Worm (Caenorhabditis elegans) whole organism, L3 larva: Measurements from ENCODE around the gene eif-2Balpha.

Source experiments
- R02D3.7 ChIP-seq: fragments of 150-350 bp; optimal IDR thresholded peaks from 2 replicates; lab custom pipeline; 2014; ENCODE audit warnings: missing biosample characterization, missing genetic modification characterization
- ZK546.5 ChIP-seq: sonication (generic microtip); optimal IDR thresholded peaks from 2 replicates; lab custom pipeline; 2017; ENCODE audit warnings: missing biosample characterization, missing genetic modification characterization
- aly-2 ChIP-seq: fragments of 150-350 bp; optimal IDR thresholded peaks from 2 replicates; lab custom pipeline; 2014; ENCODE audit warnings: missing biosample characterization, missing genetic modification characterization
- ama-1 ChIP-seq: fragments of 150-350 bp; optimal IDR thresholded peaks from 2 replicates; lab custom pipeline; 2018
- ceh-28 ChIP-seq: fragments of 150-350 bp; optimal IDR thresholded peaks from 2 replicates; lab custom pipeline; 2014; ENCODE audit warnings: missing biosample characterization, missing genetic modification reagents, missing genetic modification characterization
- ceh-9 ChIP-seq: sonication (generic microtip); optimal IDR thresholded peaks from 2 replicates; lab custom pipeline; 2018; ENCODE audit warnings: missing biosample characterization, missing genetic modification characterization
- daf-12 ChIP-seq: fragments of 150-350 bp; optimal IDR thresholded peaks from 2 replicates; lab custom pipeline; 2014; ENCODE audit warnings: missing biosample characterization, missing genetic modification reagents, missing genetic modification characterization
- elt-1 ChIP-seq: fragments of 150-350 bp; optimal IDR thresholded peaks from 2 replicates; lab custom pipeline; 2014; ENCODE audit warnings: missing biosample characterization, missing genetic modification characterization
- elt-2 ChIP-seq: sonication (generic microtip); optimal IDR thresholded peaks from 2 replicates; lab custom pipeline; 2016; ENCODE audit warnings: missing genetic modification reagents, mild to moderate bottlenecking, missing genetic modification characterization, missing compliant biosample characterization
- elt-3 ChIP-seq, 3 experiments: fragments of 150-350 bp in 1 of 3; sonication (generic microtip) in 2 of 3; optimal IDR thresholded peaks; 2 replicates in 2 of 3; 4 replicates in 1 of 3; lab custom pipeline; 2014 to 2017; ENCODE audit warnings: missing biosample characterization in 3 of 3, missing genetic modification characterization in 3 of 3
- eor-1 ChIP-seq, 2 experiments: fragments of 150-350 bp; optimal IDR thresholded peaks; 2 replicates each; lab custom pipeline; 2014 to 2018; ENCODE audit warnings: missing biosample characterization in 2 of 2, missing genetic modification characterization in 2 of 2
- fos-1 ChIP-seq: fragments of 150-350 bp; optimal IDR thresholded peaks from 2 replicates; lab custom pipeline; 2014; ENCODE audit warnings: missing biosample characterization, missing genetic modification characterization
- hmg-11 ChIP-seq: sonication (generic microtip); optimal IDR thresholded peaks from 2 replicates; lab custom pipeline; 2016; ENCODE audit warnings: missing genetic modification characterization, missing compliant biosample characterization
- jun-1 ChIP-seq: fragments of 150-350 bp; optimal IDR thresholded peaks from 2 replicates; lab custom pipeline; 2014; ENCODE audit warnings: missing biosample characterization, missing genetic modification reagents, missing genetic modification characterization
- lin-39 ChIP-seq: fragments of 150-350 bp; optimal IDR thresholded peaks from 2 replicates; lab custom pipeline; 2018; ENCODE audit warnings: missing biosample characterization, missing genetic modification reagents, missing genetic modification characterization
- lsy-12 ChIP-seq: sonication (generic microtip); optimal IDR thresholded peaks from 2 replicates; lab custom pipeline; 2016; ENCODE audit warnings: mild to moderate bottlenecking, missing genetic modification characterization, missing compliant biosample characterization
- mdl-1 ChIP-seq: fragments of 150-350 bp; optimal IDR thresholded peaks from 2 replicates; lab custom pipeline; 2014; ENCODE audit warnings: missing biosample characterization, missing genetic modification characterization
- nfya-1 ChIP-seq: sonication (generic microtip); optimal IDR thresholded peaks from 2 replicates; lab custom pipeline; 2017; ENCODE audit warnings: missing genetic modification characterization, mild to moderate bottlenecking, missing compliant biosample characterization, antibody characterized with exemption, moderate library complexity; ENCODE audit not compliant: insufficient read depth
- nhr-11 ChIP-seq: fragments of 150-350 bp; optimal IDR thresholded peaks from 2 replicates; lab custom pipeline; 2014; ENCODE audit warnings: missing biosample characterization, missing genetic modification characterization
- nhr-12 ChIP-seq: fragments of 150-350 bp; optimal IDR thresholded peaks from 2 replicates; lab custom pipeline; 2014; ENCODE audit warnings: missing biosample characterization, missing genetic modification characterization
- nhr-23 ChIP-seq: fragments of 150-350 bp; optimal IDR thresholded peaks from 2 replicates; lab custom pipeline; 2014; ENCODE audit warnings: missing biosample characterization, missing genetic modification reagents, missing genetic modification characterization
- nhr-237 ChIP-seq: fragments of 150-350 bp; optimal IDR thresholded peaks from 2 replicates; lab custom pipeline; 2014; ENCODE audit warnings: missing biosample characterization, missing genetic modification characterization
- nhr-25 ChIP-seq: sonication (generic microtip); optimal IDR thresholded peaks from 2 replicates; lab custom pipeline; 2017; ENCODE audit warnings: missing biosample characterization, missing genetic modification characterization
- nhr-43 ChIP-seq: sonication (generic microtip); optimal IDR thresholded peaks from 2 replicates; lab custom pipeline; 2016; ENCODE audit warnings: mild to moderate bottlenecking, missing genetic modification characterization, missing compliant biosample characterization; ENCODE audit not compliant: poor library complexity, severe bottlenecking
- nhr-67 ChIP-seq: fragments of 150-350 bp; optimal IDR thresholded peaks from 2 replicates; lab custom pipeline; 2014; ENCODE audit warnings: missing biosample characterization, missing genetic modification characterization
- nhr-76 ChIP-seq: fragments of 150-350 bp; sonication (generic microtip); optimal IDR thresholded peaks from 5 replicates; lab custom pipeline; 2014; ENCODE audit warnings: missing biosample characterization, missing genetic modification characterization
- pha-4 ChIP-seq: fragments of 150-350 bp; optimal IDR thresholded peaks from 2 replicates; lab custom pipeline; 2014; ENCODE audit warnings: missing biosample characterization, missing genetic modification reagents, missing genetic modification characterization
- pqm-1 ChIP-seq: fragments of 150-350 bp; optimal IDR thresholded peaks from 2 replicates; lab custom pipeline; 2017; ENCODE audit warnings: missing biosample characterization, missing genetic modification characterization, inconsistent platforms
- sea-2 ChIP-seq: fragments of 150-350 bp; sonication (generic microtip); optimal IDR thresholded peaks from 4 replicates; lab custom pipeline; 2014; ENCODE audit warnings: missing biosample characterization, missing genetic modification reagents, missing genetic modification characterization
- skn-1 ChIP-seq: fragments of 150-350 bp; optimal IDR thresholded peaks from 2 replicates; lab custom pipeline; 2014; ENCODE audit warnings: missing biosample characterization, missing genetic modification characterization
- tbx-2 ChIP-seq: sonication (generic microtip); optimal IDR thresholded peaks from 2 replicates; lab custom pipeline; 2016; ENCODE audit warnings: mild to moderate bottlenecking, missing genetic modification characterization, missing compliant biosample characterization
- zag-1 ChIP-seq: fragments of 150-350 bp; optimal IDR thresholded peaks from 2 replicates; lab custom pipeline; 2014; ENCODE audit warnings: missing biosample characterization, missing genetic modification characterization

The eif-2Balpha gene

DNA sequence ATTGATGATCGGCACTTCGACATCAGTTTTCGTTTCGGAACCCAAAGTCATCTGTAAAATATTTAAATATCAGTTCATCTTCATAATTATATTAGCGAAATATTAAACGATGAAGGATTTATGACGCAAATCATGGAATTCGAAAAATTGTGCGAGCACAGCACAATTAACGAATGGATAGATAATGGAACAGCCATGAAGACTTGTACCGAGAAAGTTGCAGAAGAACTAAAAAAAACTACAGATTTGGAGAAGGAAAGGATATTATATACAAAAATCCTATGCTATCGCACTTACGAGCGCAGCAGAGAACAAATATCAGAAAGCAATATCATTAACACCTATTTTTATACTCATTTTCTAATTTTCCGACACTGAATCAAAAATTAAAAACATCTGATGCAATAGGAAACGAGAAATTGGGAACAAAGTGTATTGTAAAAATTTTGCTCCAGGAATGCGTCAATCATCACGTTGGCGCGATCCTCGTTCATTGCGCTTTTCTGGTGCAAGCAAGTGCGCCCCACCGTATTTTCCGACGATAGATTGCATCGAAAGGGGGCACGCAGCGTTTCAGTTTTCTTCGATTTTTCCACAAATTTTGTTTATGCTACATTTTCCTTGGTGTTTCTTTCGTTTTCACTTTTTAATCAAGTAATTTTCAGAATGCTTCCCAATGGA, 21.4 kb upstream of the eif-2Balpha start, which contains the start of the genes clu-1 and prp-40 (continued):
- peak; percentile 56 for TF ChIP-seq skn-1 (tag; lab: Kevin White, UChicago)
- no peak for TF ChIP-seq aly-2 (tag; lab: Kevin White, UChicago)
- TF ChIP-seq R02D3.7 (tag; lab: Kevin White, UChicago) = peak; percentile 77
- peak; percentile 92 for TF ChIP-seq nhr-25 (tag; lab: Kevin White, UChicago)
- TF ChIP-seq ZK546.5 (tag; lab: Kevin White, UChicago) = no peak
- TF ChIP-seq elt-1 (tag; lab: Kevin White, UChicago) = peak; percentile 36
- no peak for TF ChIP-seq sea-2
- no peak for TF ChIP-seq nhr-67 (tag; lab: Kevin White, UChicago)
- no peak for TF ChIP-seq ama-1 (lab: Kevin White, UChicago)
- peak; percentile 75 for TF ChIP-seq nhr-43 (tag; lab: Kevin White, UChicago)
- TF ChIP-seq nhr-12 (tag; lab: Kevin White, UChicago) = no peak
- TF ChIP-seq mdl-1 (tag; lab: Kevin White, UChicago) = no peak
- peak; percentile 93 for TF ChIP-seq nhr-23
- peak; percentile 91 for TF ChIP-seq nfya-1 (tag; lab: Kevin White, UChicago)
- TF ChIP-seq nhr-237 (tag; lab: Kevin White, UChicago) = no peak
- peak; percentile 63 for TF ChIP-seq nhr-11 (tag; lab: Kevin White, UChicago)
- peak; percentile 35 for TF ChIP-seq zag-1 (tag; lab: Kevin White, UChicago)
- TF ChIP-seq tbx-2 (tag; lab: Kevin White, UChicago) = peak; percentile 62
- no peak for TF ChIP-seq daf-12
- TF ChIP-seq hmg-11 (tag; lab: Kevin White, UChicago) = peak; percentile 83
- TF ChIP-seq elt-2 (tag; lab: Kevin White, UChicago) = peak; percentile 69
- TF ChIP-seq, all 47 proteins: peak for 25

DNA sequence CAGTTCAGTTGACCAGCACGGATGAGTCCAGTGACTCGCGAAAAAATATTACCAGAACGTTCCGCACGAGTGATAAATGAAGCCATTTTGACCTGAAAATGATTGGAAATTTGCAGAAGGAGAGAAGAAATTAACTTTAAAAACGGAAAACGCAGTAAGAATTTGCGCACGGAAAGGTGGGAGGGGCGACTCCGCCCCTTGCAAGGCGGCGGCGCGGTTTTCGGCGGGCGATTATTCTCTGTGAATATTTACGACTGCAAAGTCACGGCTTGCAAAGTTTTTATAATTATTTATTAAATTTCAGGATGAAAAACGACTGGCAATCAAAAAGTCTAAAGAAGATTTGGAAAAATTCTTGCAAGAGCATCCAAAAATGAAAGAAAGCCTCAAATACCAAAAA, 19.3 kb upstream of the eif-2Balpha start, which contains the start of gene mrps-23:
mrps-23 (minus strand) TSS at position 92 of the 400 bp plus-strand sequence.
- TF ChIP-seq nfya-1 (tag; lab: Kevin White, UChicago) = peak; percentile 48
- peak; percentile 3 for TF ChIP-seq pha-4 (tag; lab: Kevin White, UChicago)
- peak; percentile 22 for TF ChIP-seq hmg-11 (tag; lab: Kevin White, UChicago)
- TF ChIP-seq tbx-2 (tag; lab: Kevin White, UChicago) = no peak

DNA sequence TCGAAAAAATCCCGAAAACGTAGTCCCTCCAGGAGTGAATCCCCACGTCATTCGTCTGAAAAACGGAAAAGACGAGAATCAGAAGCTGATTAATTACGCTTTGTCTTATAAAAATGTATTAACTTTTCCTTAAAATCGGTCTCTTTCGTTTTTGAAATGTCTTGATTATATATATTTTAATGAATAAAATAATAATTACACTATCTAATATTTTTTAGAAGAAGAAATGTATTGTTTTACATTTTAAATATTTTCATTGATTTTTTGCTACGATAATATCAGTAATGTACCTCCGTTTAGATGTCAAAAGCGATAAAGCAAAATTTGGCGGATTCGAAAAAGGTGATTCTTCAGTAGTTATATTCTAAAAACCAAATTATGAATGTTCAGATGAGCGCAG, 17.7 kb upstream of the eif-2Balpha start, which contains the start of gene trpp-3:
trpp-3 (plus strand) TSS at position 301 of the 400 bp plus-strand sequence.
- TF ChIP-seq pqm-1 (tag; lab: Kevin White, UChicago) = no peak
- TF ChIP-seq nhr-12 (tag; lab: Kevin White, UChicago) = no peak
- TF ChIP-seq mdl-1 (tag; lab: Kevin White, UChicago) = no peak
- no peak for TF ChIP-seq nfya-1 (tag; lab: Kevin White, UChicago)
- TF ChIP-seq hmg-11 (tag; lab: Kevin White, UChicago) = no peak
- TF ChIP-seq skn-1 (tag; lab: Kevin White, UChicago) = no peak
- no peak for TF ChIP-seq sea-2
- no peak for TF ChIP-seq ZK546.5 (tag; lab: Kevin White, UChicago)
- TF ChIP-seq ceh-28 (tag; lab: Kevin White, UChicago) = no peak
- no peak for TF ChIP-seq nhr-237 (tag; lab: Kevin White, UChicago)
- TF ChIP-seq zag-1 (tag; lab: Kevin White, UChicago) = no peak
- no peak for TF ChIP-seq jun-1 (tag; lab: Kevin White, UChicago)
- no peak for TF ChIP-seq ceh-9 (tag; lab: Kevin White, UChicago)
- TF ChIP-seq lsy-12 (tag; lab: Kevin White, UChicago) = no peak
- TF ChIP-seq lin-39 (tag; lab: Kevin White, UChicago) = no peak

DNA sequence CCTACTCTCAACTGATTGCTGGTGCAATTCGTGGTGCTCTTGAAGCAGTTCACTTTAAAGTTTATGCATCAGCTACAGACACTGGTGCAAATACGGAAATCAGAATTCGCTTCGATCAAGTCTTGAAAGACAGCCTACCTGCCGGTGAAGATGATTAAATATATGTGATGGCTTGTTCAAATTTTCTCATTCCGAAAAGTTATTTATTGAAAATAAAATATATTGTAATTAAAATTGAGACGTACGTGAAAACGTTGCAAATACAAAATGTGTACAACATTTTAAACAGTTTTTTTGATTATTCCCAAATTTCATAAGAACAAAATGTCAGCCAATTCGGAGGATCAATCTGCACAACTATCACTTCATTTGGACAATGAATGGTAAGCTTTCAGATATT, 16.1 kb upstream of the eif-2Balpha start, which contains the start of gene ZK1098.6:
ZK1098.6 (plus strand) TSS at position 301 of the 400 bp plus-strand sequence.
- no peak for TF ChIP-seq nhr-76
- no peak for TF ChIP-seq elt-3 (tag; optimal IDR thresholded peaks at IDR 0.05; lab: Kevin White, UChicago)
- no peak for TF ChIP-seq fos-1 (tag; lab: Kevin White, UChicago)
- TF ChIP-seq hmg-11 (tag; lab: Kevin White, UChicago) = no peak
- TF ChIP-seq nhr-25 (tag; lab: Kevin White, UChicago) = no peak
- TF ChIP-seq elt-1 (tag; lab: Kevin White, UChicago) = no peak
- TF ChIP-seq eor-1 (tag; optimal IDR thresholded peaks at IDR 0.05; lab: Kevin White, UChicago) = no peak
